Worm (Caenorhabditis elegans) whole organism, young adult: ENCODE data around the gene nlp-66.
A peak's percentile ranks its signal among the peaks of the same experiment; 100 is the strongest.

Experiments
- B0019.2 ChIP-seq: fragments of 200-800 bp; sonication (Bioruptor generic); conservative IDR thresholded peaks from 2 replicates; pipeline ENCODE4 v1.3.6; 2022; ENCODE audit warnings: missing genetic modification reagents, missing genetic modification characterization, missing compliant biosample characterization
- B0035.1 ChIP-seq: sonication (generic microtip); optimal IDR thresholded peaks from 2 replicates; lab custom pipeline; 2016; ENCODE audit warnings: missing genetic modification characterization, mild to moderate bottlenecking, missing compliant biosample characterization, missing genotype, missing genetic modification reagents
- D2030.7 ChIP-seq: fragments of 200-800 bp; sonication (Bioruptor generic); IDR thresholded peaks from 2 replicates; pipeline ENCODE4 v1.3.6; 2022; ENCODE audit warnings: missing genetic modification reagents, missing genetic modification characterization, missing compliant biosample characterization
- F10E7.11 ChIP-seq: sonication (generic microtip); optimal IDR thresholded peaks from 2 replicates; lab custom pipeline; 2017; ENCODE audit warnings: mild to moderate bottlenecking, missing genetic modification characterization, moderate library complexity, missing compliant biosample characterization
- F37B4.10 ChIP-seq: fragments of 200-800 bp; sonication (Bioruptor generic); IDR thresholded peaks from 2 replicates; pipeline ENCODE4 v1.3.6; 2022; ENCODE audit warnings: missing genetic modification characterization, missing compliant biosample characterization
- K11D2.4 ChIP-seq: fragments of 200-800 bp; sonication (Bioruptor generic); IDR thresholded peaks from 2 replicates; pipeline ENCODE4 v1.3.6; 2022; ENCODE audit warnings: missing genetic modification reagents, missing genetic modification characterization, missing compliant biosample characterization
- T07F8.4 ChIP-seq: sonication (generic microtip); optimal IDR thresholded peaks from 2 replicates; lab custom pipeline; 2016; ENCODE audit warnings: mild to moderate bottlenecking, missing genetic modification characterization, moderate library complexity, missing compliant biosample characterization
- T26A5.8 ChIP-seq: sonication (generic microtip); optimal IDR thresholded peaks from 2 replicates; lab custom pipeline; 2016; ENCODE audit warnings: missing genetic modification characterization, missing compliant biosample characterization
- Y53F4B.3 ChIP-seq: fragments of 200-800 bp; sonication (Bioruptor generic); IDR thresholded peaks from 2 replicates; pipeline ENCODE4 v1.3.6; 2022; ENCODE audit warnings: missing genetic modification reagents, missing genetic modification characterization, missing compliant biosample characterization
- Y67H2A.10 ChIP-seq: fragments of 200-800 bp; sonication (Bioruptor generic); conservative IDR thresholded peaks from 2 replicates; pipeline ENCODE4 v1.3.6; 2022; ENCODE audit warnings: missing genetic modification reagents, missing genetic modification characterization, missing compliant biosample characterization
- Y95B8A.8 ChIP-seq: fragments of 200-800 bp; sonication (Bioruptor generic); IDR thresholded peaks from 2 replicates; pipeline ENCODE4 v1.3.6; 2022; ENCODE audit warnings: missing genetic modification reagents, missing genetic modification characterization, missing compliant biosample characterization
- akir-1 ChIP-seq: fragments of 200-800 bp; sonication (Bioruptor generic); optimal IDR thresholded peaks from 2 replicates; lab custom pipeline; 2018; ENCODE audit warnings: mild to moderate bottlenecking, missing genetic modification characterization, moderate library complexity, missing compliant biosample characterization
- aptf-3 ChIP-seq: fragments of 200-800 bp; sonication (Bioruptor generic); IDR thresholded peaks from 2 replicates; pipeline ENCODE4 v1.3.6; 2022; ENCODE audit warnings: missing genetic modification characterization, missing compliant biosample characterization
- ceh-58 ChIP-seq: fragments of 200-800 bp; sonication (Bioruptor generic); IDR thresholded peaks from 2 replicates; pipeline ENCODE4 v1.3.6; 2022; ENCODE audit warnings: missing genetic modification characterization, missing compliant biosample characterization
- ceh-91 ChIP-seq: fragments of 200-800 bp; sonication (Bioruptor generic); IDR thresholded peaks from 2 replicates; pipeline ENCODE4 v1.3.6; 2022; ENCODE audit warnings: missing genetic modification reagents, missing genetic modification characterization, missing compliant biosample characterization
- egl-44 ChIP-seq: fragments of 200-800 bp; sonication (Bioruptor generic); IDR thresholded peaks from 2 replicates; pipeline ENCODE4 v1.3.6; 2022; ENCODE audit warnings: missing genetic modification reagents, missing genetic modification characterization, missing compliant biosample characterization
- ekl-4 ChIP-seq: fragments of 200-800 bp; sonication (Bioruptor generic); IDR thresholded peaks from 2 replicates; pipeline ENCODE4 v1.3.6; 2022; ENCODE audit warnings: missing genetic modification reagents, missing genetic modification characterization, missing compliant biosample characterization
- gei-17 ChIP-seq: fragments of 200-800 bp; sonication (Bioruptor generic); optimal IDR thresholded peaks from 2 replicates; lab custom pipeline; 2018; ENCODE audit warnings: mild to moderate bottlenecking, missing genetic modification characterization, missing compliant biosample characterization
- him-1 ChIP-seq: sonication (generic microtip); optimal IDR thresholded peaks from 2 replicates; lab custom pipeline; 2016; ENCODE audit warnings: missing genotype, missing genetic modification reagents, missing genetic modification characterization, missing compliant biosample characterization
- hmg-1.2 ChIP-seq: fragments of 200-800 bp; sonication (Bioruptor generic); IDR thresholded peaks from 2 replicates; pipeline ENCODE4 v1.3.6; 2022; ENCODE audit warnings: missing genetic modification reagents, missing genetic modification characterization, missing compliant biosample characterization
- hmg-20 ChIP-seq: fragments of 200-800 bp; sonication (Bioruptor generic); IDR thresholded peaks from 2 replicates; pipeline ENCODE4 v1.3.6; 2022; ENCODE audit warnings: missing genetic modification reagents, missing genetic modification characterization, missing compliant biosample characterization
- hrde-1 ChIP-seq: sonication (generic microtip); optimal IDR thresholded peaks from 2 replicates; lab custom pipeline; 2016; ENCODE audit warnings: missing genetic modification characterization, mild to moderate bottlenecking, missing compliant biosample characterization, moderate library complexity, missing genotype, missing genetic modification reagents, borderline replicate concordance
- lin-35 ChIP-seq, 3 experiments: fragments of 150-350 bp in 2 of 3; sonication (generic microtip) in 1 of 3; optimal IDR thresholded peaks; 2 replicates each; lab custom pipeline; 2014 to 2018; ENCODE audit warnings: missing biosample characterization in 3 of 3, missing genetic modification characterization in 3 of 3, missing genetic modification reagents in 3 of 3
- lir-1 ChIP-seq: fragments of 200-800 bp; sonication (Bioruptor generic); conservative IDR thresholded peaks from 2 replicates; pipeline ENCODE4 v1.3.6; 2022; ENCODE audit warnings: missing genetic modification reagents, missing genetic modification characterization, missing compliant biosample characterization
- lsy-27 ChIP-seq: sonication (generic microtip); optimal IDR thresholded peaks from 2 replicates; lab custom pipeline; 2017; ENCODE audit warnings: missing genetic modification characterization, mild to moderate bottlenecking, missing compliant biosample characterization, antibody characterized with exemption, missing genotype, borderline replicate concordance; ENCODE audit not compliant: insufficient read depth
- madf-10 ChIP-seq: sonication (generic microtip); optimal IDR thresholded peaks from 2 replicates; lab custom pipeline; 2016; ENCODE audit warnings: mild to moderate bottlenecking, missing genetic modification characterization, missing compliant biosample characterization
- mes-4 ChIP-seq: sonication (generic microtip); optimal IDR thresholded peaks from 2 replicates; lab custom pipeline; 2016; ENCODE audit warnings: missing genotype, missing genetic modification characterization, missing compliant biosample characterization
- mxl-1 ChIP-seq: sonication (generic microtip); optimal IDR thresholded peaks from 2 replicates; lab custom pipeline; 2016; ENCODE audit warnings: missing genetic modification characterization, missing compliant biosample characterization
- nfya-2 ChIP-seq: fragments of 200-800 bp; sonication (Bioruptor generic); IDR thresholded peaks from 2 replicates; pipeline ENCODE4 v1.3.6; 2022; ENCODE audit warnings: missing genetic modification reagents, missing genetic modification characterization, missing compliant biosample characterization
- nfyb-1 ChIP-seq: fragments of 200-800 bp; sonication (Bioruptor generic); IDR thresholded peaks from 2 replicates; pipeline ENCODE4 v1.3.6; 2022; ENCODE audit warnings: missing genetic modification reagents, missing genetic modification characterization, missing compliant biosample characterization
- nhr-179 ChIP-seq: sonication (generic microtip); optimal IDR thresholded peaks from 2 replicates; lab custom pipeline; 2016; ENCODE audit warnings: mild to moderate bottlenecking, missing genetic modification characterization, missing compliant biosample characterization
- nhr-27 ChIP-seq: fragments of 200-800 bp; sonication (Bioruptor generic); optimal IDR thresholded peaks from 2 replicates; lab custom pipeline; 2018; ENCODE audit warnings: mild to moderate bottlenecking, missing genetic modification characterization, moderate library complexity, missing compliant biosample characterization
- nhr-80 ChIP-seq: sonication (generic microtip); optimal IDR thresholded peaks from 2 replicates; lab custom pipeline; 2016; ENCODE audit warnings: missing genetic modification characterization, missing compliant biosample characterization
- pbrm-1 ChIP-seq: fragments of 200-800 bp; sonication (Bioruptor generic); IDR thresholded peaks from 2 replicates; pipeline ENCODE4 v1.3.6; 2022; ENCODE audit warnings: missing genetic modification reagents, missing genetic modification characterization, missing compliant biosample characterization
- rcor-1 ChIP-seq: fragments of 200-800 bp; sonication (Bioruptor generic); IDR thresholded peaks from 2 replicates; pipeline ENCODE4 v1.3.6; 2022; ENCODE audit warnings: missing genetic modification reagents, missing genetic modification characterization, missing compliant biosample characterization
- rec-8 ChIP-seq, 2 experiments: sonication (generic microtip); optimal IDR thresholded peaks; 2 replicates each; lab custom pipeline; 2016; ENCODE audit warnings: mild to moderate bottlenecking in 2 of 2, missing genetic modification characterization in 2 of 2, missing genetic modification reagents in 2 of 2, missing genotype in 2 of 2, missing biosample characterization in 1 of 2, missing compliant biosample characterization in 1 of 2, moderate library complexity in 1 of 2
- repo-1 ChIP-seq: sonication (generic microtip); optimal IDR thresholded peaks from 2 replicates; lab custom pipeline; 2017; ENCODE audit warnings: mild to moderate bottlenecking, missing genetic modification characterization, missing compliant biosample characterization
- sea-2 ChIP-seq: fragments of 200-800 bp; sonication (Bioruptor generic); IDR thresholded peaks from 2 replicates; pipeline ENCODE4 v1.3.6; 2022; ENCODE audit warnings: missing genetic modification characterization, missing compliant biosample characterization
- snpc-3.4 ChIP-seq: sonication (generic microtip); optimal IDR thresholded peaks from 2 replicates; lab custom pipeline; 2017; ENCODE audit warnings: missing genetic modification characterization, mild to moderate bottlenecking, missing compliant biosample characterization, antibody characterized with exemption, moderate library complexity, missing genotype, missing genetic modification reagents
- snpc-4 ChIP-seq, 5 experiments: fragments of 150-350 bp in 1 of 5; sonication (generic microtip) in 4 of 5; optimal IDR thresholded peaks; 2 replicates each; lab custom pipeline; 2014 to 2018; ENCODE audit warnings: missing genetic modification characterization in 5 of 5, missing biosample characterization in 3 of 5, antibody characterized with exemption in 2 of 5, mild to moderate bottlenecking in 2 of 5, missing compliant biosample characterization in 2 of 5, missing genotype in 2 of 5, moderate library complexity in 2 of 5, missing genetic modification reagents in 1 of 5
- somi-1 ChIP-seq: fragments of 200-800 bp; sonication (Bioruptor generic); optimal IDR thresholded peaks from 2 replicates; lab custom pipeline; 2018; ENCODE audit warnings: mild to moderate bottlenecking, missing genetic modification characterization, missing compliant biosample characterization
- xnd-1 ChIP-seq: sonication (generic microtip); optimal IDR thresholded peaks from 2 replicates; lab custom pipeline; 2016; ENCODE audit warnings: missing genotype, missing genetic modification reagents, missing genetic modification characterization, missing compliant biosample characterization
- zim-3 ChIP-seq: sonication (generic microtip); optimal IDR thresholded peaks from 2 replicates; lab custom pipeline; 2017; ENCODE audit warnings: mild to moderate bottlenecking, missing genetic modification characterization, moderate library complexity, missing compliant biosample characterization
- ztf-22 ChIP-seq: fragments of 200-800 bp; sonication (Bioruptor generic); optimal IDR thresholded peaks from 2 replicates; lab custom pipeline; 2018; ENCODE audit warnings: mild to moderate bottlenecking, missing genetic modification characterization, moderate library complexity, missing compliant biosample characterization
- ztf-25 ChIP-seq: fragments of 200-800 bp; sonication (Bioruptor generic); IDR thresholded peaks from 2 replicates; pipeline ENCODE4 v1.3.6; 2022; ENCODE audit warnings: missing genetic modification reagents, missing genetic modification characterization, missing compliant biosample characterization
- ztf-6 ChIP-seq: fragments of 200-800 bp; sonication (Bioruptor generic); IDR thresholded peaks from 2 replicates; pipeline ENCODE4 v1.3.6; 2022; ENCODE audit warnings: missing genetic modification reagents, missing genetic modification characterization, missing compliant biosample characterization

nlp-66 gene

ce11 chrX:11093985-11094593, 22.5 kb downstream of the nlp-66 start (continued):
- TF ChIP-seq nhr-179 (tag; lab: Kevin White, UChicago) = peak; percentile 86
- peak; percentile 99 for TF ChIP-seq gei-17 (GFP tag; lab: Kevin White, UChicago)
- TF ChIP-seq zim-3 (tag; lab: Kevin White, UChicago) = peak; percentile 95
- TF ChIP-seq ztf-22 (GFP tag; lab: Kevin White, UChicago) = peak; percentile 97
- peak; percentile 97 for TF ChIP-seq hmg-20 (GFP tag; lab: Robert Waterston, UW)
- TF ChIP-seq hrde-1 = peak; percentile 71
- peak; percentile 99 for TF ChIP-seq nfyb-1 (GFP tag; lab: Robert Waterston, UW)
- TF ChIP-seq F37B4.10 (GFP tag; lab: Robert Waterston, UW) = peak; percentile 97
- TF ChIP-seq nhr-27 (tag; lab: Kevin White, UChicago) = peak; percentile 90
- peak; percentile 95 for TF ChIP-seq sea-2 (GFP tag; lab: Robert Waterston, UW)
- TF ChIP-seq mxl-1 (tag; lab: Kevin White, UChicago) = peak; percentile 83
- TF ChIP-seq Y67H2A.10 (GFP tag; lab: Robert Waterston, UW) = 0 out of 2 replicates have a peak, but pooled peaks have one; percentile 20
- peak; percentile 36 for TF ChIP-seq snpc-4 (GFP tag; optimal IDR thresholded peaks at IDR 0.05; lab: Kevin White, UChicago)
- TF ChIP-seq snpc-4 (tag; optimal IDR thresholded peaks at IDR 0.05; lab: Kevin White, UChicago) = peak; percentile 72 to 91 (median 86)
- TF ChIP-seq B0035.1 (tag; lab: Kevin White, UChicago) = peak; percentile 97
- TF ChIP-seq ekl-4 (GFP tag; lab: Robert Waterston, UW) = peak; percentile 95
- TF ChIP-seq lin-35 (GFP tag; optimal IDR thresholded peaks at IDR 0.05; lab: Kevin White, UChicago) = peak in 2 of 3 experiments; percentile 95 to 99
- peak; percentile 100 for TF ChIP-seq K11D2.4 (GFP tag; lab: Robert Waterston, UW)
- peak; percentile 91 for TF ChIP-seq ceh-58 (GFP tag; lab: Robert Waterston, UW)
- no peak for TF ChIP-seq D2030.7
- TF ChIP-seq hmg-1.2 (GFP tag; lab: Robert Waterston, UW) = peak; percentile 92
- 0 out of 2 replicates have a peak, but pooled peaks have one; percentile 50 for TF ChIP-seq Y95B8A.8 (GFP tag; lab: Robert Waterston, UW)
- peak; percentile 95 for TF ChIP-seq akir-1 (GFP tag; lab: Kevin White, UChicago)
- TF ChIP-seq nhr-80 (tag; lab: Kevin White, UChicago) = peak; percentile 98
- 0 out of 2 replicates have a peak, but pooled peaks have one; percentile 27 for TF ChIP-seq aptf-3 (GFP tag; lab: Robert Waterston, UW)
- peak; percentile 28; the same call in 1 of the 2 replicates for TF ChIP-seq ceh-91 (GFP tag; lab: Robert Waterston, UW)
- no peak for TF ChIP-seq xnd-1 (tag; lab: Kevin White, UChicago)
- TF ChIP-seq lir-1 (GFP tag; lab: Robert Waterston, UW) = peak; percentile 96
- peak; percentile 72 for TF ChIP-seq T26A5.8
- TF ChIP-seq pbrm-1 (GFP tag; lab: Robert Waterston, UW) = peak; percentile 98
- TF ChIP-seq him-1 = peak; percentile 7
- peak; percentile 99 for TF ChIP-seq somi-1
- peak; percentile 99 for TF ChIP-seq F10E7.11 (tag; lab: Kevin White, UChicago)
- no peak for TF ChIP-seq lsy-27 (tag; lab: Kevin White, UChicago)
- TF ChIP-seq Y53F4B.3 (GFP tag; lab: Robert Waterston, UW) = no peak
- no peak for TF ChIP-seq ztf-25 (GFP tag; lab: Robert Waterston, UW)
- TF ChIP-seq snpc-3.4 (tag; lab: Kevin White, UChicago) = peak; percentile 60
- peak; percentile 94 for TF ChIP-seq T07F8.4 (tag; lab: Kevin White, UChicago)
- TF ChIP-seq repo-1 (tag; lab: Kevin White, UChicago) = peak; percentile 100
- peak; percentile 57 to 74 for TF ChIP-seq rec-8 (tag; optimal IDR thresholded peaks at IDR 0.05; lab: Kevin White, UChicago)
- no peak for TF ChIP-seq mes-4
- peak; percentile 96 for TF ChIP-seq egl-44 (GFP tag; lab: Robert Waterston, UW)
- peak; percentile 98 for TF ChIP-seq rcor-1
- no peak for TF ChIP-seq nfya-2
- TF ChIP-seq madf-10 = peak; percentile 97
- TF ChIP-seq B0019.2 (GFP tag; lab: Robert Waterston, UW) = no peak
- peak; percentile 92 for TF ChIP-seq ztf-6
